Fruit fly (Drosophila melanogaster): ENCODE data around the gene CG3847.

Gene CG3847

DNA sequence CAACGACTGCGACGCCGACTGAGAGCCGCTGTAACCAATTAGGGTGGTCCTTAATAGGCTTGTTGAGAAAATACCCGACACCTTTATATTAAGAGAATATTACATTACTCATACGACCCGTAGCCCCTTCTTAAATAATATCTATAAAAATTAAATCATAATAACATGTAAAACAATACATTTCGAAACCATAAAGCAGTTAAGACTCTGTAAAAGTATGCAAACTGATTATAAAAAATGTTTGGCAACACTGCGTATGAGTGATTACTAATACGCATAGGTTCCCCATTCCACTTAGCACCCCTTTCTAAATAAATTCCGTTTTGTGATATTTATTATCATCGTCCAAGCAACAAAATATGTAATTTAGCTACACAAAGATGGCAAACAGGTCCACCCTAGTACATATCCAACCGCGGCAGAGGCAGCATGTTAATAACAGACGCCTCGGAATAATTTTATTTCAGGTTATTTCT lies 6.3 kb upstream of the CG3847 start:
- TF ChIP-seq Fer2 (tag; optimal IDR thresholded peaks at IDR 0.05) = peak; percentile 46
- TF ChIP-seq CG2116 (GFP tag; optimal IDR thresholded peaks at IDR 0.05) = peak; percentile 33
- TF ChIP-seq CG11085 (GFP tag; IDR thresholded peaks at IDR 0.05) = peak; percentile 51; the same call in 1 of the 2 replicates
- no peak for TF ChIP-seq CG10959 (GFP tag; IDR thresholded peaks at IDR 0.05)
- no peak for TF ChIP-seq br (optimal IDR thresholded peaks at IDR 0.05)
- TF ChIP-seq CG11696 (GFP tag; IDR thresholded peaks at IDR 0.05) = peak; percentile 34; the same call in 1 of the 2 replicates
- no peak for TF ChIP-seq stwl (tag; optimal IDR thresholded peaks at IDR 0.05)
- TF ChIP-seq pfk (GFP tag; optimal IDR thresholded peaks at IDR 0.05) = no peak
- TF ChIP-seq CG8478 (optimal IDR thresholded peaks at IDR 0.05) = no peak
- TF ChIP-seq sim (GFP tag; IDR thresholded peaks at IDR 0.05) = no peak
- peak; percentile 55; the same call in 1 of the 3 replicates for TF ChIP-seq H15 (GFP tag; IDR thresholded peaks at IDR 0.05)
- TF ChIP-seq CG1603 (tag; optimal IDR thresholded peaks at IDR 0.05) = peak; percentile 27
- peak; percentile 72 for TF ChIP-seq sug (tag; optimal IDR thresholded peaks at IDR 0.05)
- no peak for TF ChIP-seq maf-S (GFP tag; optimal IDR thresholded peaks at IDR 0.05)
- TF ChIP-seq HLH54F (GFP tag; optimal IDR thresholded peaks at IDR 0.05) = peak; percentile 31
- TF ChIP-seq da (GFP tag; optimal IDR thresholded peaks at IDR 0.05) = no peak
- TF ChIP-seq klu (GFP tag; IDR thresholded peaks at IDR 0.05) = peak; percentile 40; the same call in 1 of the 2 replicates
- TF ChIP-seq zfh2 (GFP tag; optimal IDR thresholded peaks at IDR 0.05) = peak; percentile 49
- peak; percentile 68 for TF ChIP-seq CG2875 (GFP tag; optimal IDR thresholded peaks at IDR 0.05)
- no peak for TF ChIP-seq CHES-1-like (GFP tag; optimal IDR thresholded peaks at IDR 0.05)
- TF ChIP-seq schlank (tag; optimal IDR thresholded peaks at IDR 0.05) = peak; percentile 64
- peak; percentile 75 for TF ChIP-seq CG17568 (GFP tag; optimal IDR thresholded peaks at IDR 0.05)
- TF ChIP-seq CG30020 (tag; optimal IDR thresholded peaks at IDR 0.05) = peak; percentile 34
- peak; percentile 24 for TF ChIP-seq Spps (tag; optimal IDR thresholded peaks at IDR 0.05)
- TF ChIP-seq Blimp-1 (GFP tag; optimal IDR thresholded peaks at IDR 0.05) = no peak
- TF ChIP-seq Ets97D (GFP tag; optimal IDR thresholded peaks at IDR 0.05) = no peak
- no peak for TF ChIP-seq MTF-1 (GFP tag; optimal IDR thresholded peaks at IDR 0.05; ENCODE audit: borderline replicate concordance)
- TF ChIP-seq Fer3 (tag; optimal IDR thresholded peaks at IDR 0.05) = peak; percentile 62
- TF ChIP-seq CG14050 (GFP tag; IDR thresholded peaks at IDR 0.05) = peak; percentile 24; the same call in 1 of the 3 replicates
- TF ChIP-seq CG10274 (GFP tag; optimal IDR thresholded peaks at IDR 0.05) = peak; percentile 52
- TF ChIP-seq ERR (GFP tag; optimal IDR thresholded peaks at IDR 0.05) = no peak
- TF ChIP-seq tgo (GFP tag; IDR thresholded peaks at IDR 0.05) = no peak; the same call in 2 of the 3 replicates
- peak; percentile 83 for TF ChIP-seq Hand (GFP tag; optimal IDR thresholded peaks at IDR 0.05)
- peak; percentile 79 for TF ChIP-seq CG10209 (GFP tag; optimal IDR thresholded peaks at IDR 0.05)
- peak; percentile 83 for TF ChIP-seq BtbVII (GFP tag; optimal IDR thresholded peaks at IDR 0.05)
- TF ChIP-seq luna (GFP tag; optimal IDR thresholded peaks at IDR 0.05) = no peak
- TF ChIP-seq CG13894 (tag; optimal IDR thresholded peaks at IDR 0.05) = peak; percentile 44
- TF ChIP-seq ham (GFP tag; IDR thresholded peaks at IDR 0.05) = no peak
- TF ChIP-seq CG4730 (GFP tag; IDR thresholded peaks at IDR 0.05) = no peak
- TF ChIP-seq B-H1 (GFP tag; IDR thresholded peaks at IDR 0.05) = no peak; the same call in 2 of the 3 replicates
- no peak for TF ChIP-seq pzg (GFP tag; optimal IDR thresholded peaks at IDR 0.05)
- TF ChIP-seq B-H2 (GFP tag; optimal IDR thresholded peaks at IDR 0.05) = peak; percentile 52
- TF ChIP-seq mam (GFP tag; optimal IDR thresholded peaks at IDR 0.05) = peak; percentile 47
- TF ChIP-seq cwo (GFP tag; optimal IDR thresholded peaks at IDR 0.05) = peak; percentile 17
- no peak for TF ChIP-seq chm (GFP tag; IDR thresholded peaks at IDR 0.05)
- TF ChIP-seq hbn (GFP tag; IDR thresholded peaks at IDR 0.05; ENCODE audit: partially characterized antibody) = no peak
- TF ChIP-seq kni (GFP tag; optimal IDR thresholded peaks at IDR 0.05) = peak; percentile 19
- no peak for TF ChIP-seq Optix (GFP tag; IDR thresholded peaks at IDR 0.05)
- peak; percentile 70 for TF ChIP-seq CG12104 (GFP tag; optimal IDR thresholded peaks at IDR 0.05)
- no peak for TF ChIP-seq Adf1 (GFP tag; IDR thresholded peaks at IDR 0.05)
- TF ChIP-seq Sry-β (GFP tag; optimal IDR thresholded peaks at IDR 0.05) = no peak
